Fruit fly (Drosophila melanogaster) whole organism, prepupa: ENCODE results near the gene FoxP.

Source experiments
- CG32006 ChIP-seq: fragments of 200-800 bp; sonication (Bioruptor generic); optimal IDR thresholded peaks from 3 replicates; lab custom pipeline; 2017; ENCODE audit warnings: missing biosample characterization, mild to moderate bottlenecking, missing genetic modification characterization
- CG6163 ChIP-seq: fragments of 200-800 bp; sonication (Bioruptor generic); IDR thresholded peaks from 3 replicates; pipeline ENCODE4 v1.3.6; 2022; ENCODE audit warnings: missing biosample characterization, missing genetic modification characterization
- CG6792 ChIP-seq: fragments of 200-800 bp; sonication (Bioruptor generic); optimal IDR thresholded peaks from 3 replicates; lab custom pipeline; 2016; ENCODE audit warnings: missing biosample characterization, missing genetic modification characterization
- CG6854 ChIP-seq: fragments of 200-800 bp; sonication (Bioruptor generic); optimal IDR thresholded peaks from 2 replicates; lab custom pipeline; 2017; ENCODE audit warnings: missing biosample characterization, mild to moderate bottlenecking, missing genetic modification characterization
- CG7368 ChIP-seq: fragments of 200-800 bp; sonication (Bioruptor generic); optimal IDR thresholded peaks from 3 replicates; lab custom pipeline; 2016; ENCODE audit warnings: missing biosample characterization, missing genetic modification characterization
- CG9139 ChIP-seq: fragments of 200-800 bp; sonication (Bioruptor generic); optimal IDR thresholded peaks from 3 replicates; lab custom pipeline; 2017; ENCODE audit warnings: missing biosample characterization, mild to moderate bottlenecking, missing genetic modification characterization
- Hr39 ChIP-seq: fragments of 200-800 bp; sonication (Bioruptor generic); optimal IDR thresholded peaks from 2 replicates; lab custom pipeline; 2016; ENCODE audit warnings: missing biosample characterization, missing genetic modification characterization
- OdsH ChIP-seq: fragments of 200-800 bp; sonication (Bioruptor generic); optimal IDR thresholded peaks from 3 replicates; lab custom pipeline; 2016; ENCODE audit warnings: missing biosample characterization, missing genetic modification characterization
- cyc ChIP-seq: fragments of 200-800 bp; sonication (Bioruptor generic); optimal IDR thresholded peaks from 3 replicates; lab custom pipeline; 2016; ENCODE audit warnings: missing biosample characterization, missing genetic modification characterization
- fd59A ChIP-seq: fragments of 200-800 bp; sonication (Bioruptor generic); optimal IDR thresholded peaks from 2 replicates; lab custom pipeline; 2017; ENCODE audit warnings: missing biosample characterization, mild to moderate bottlenecking, missing genetic modification characterization, missing genetic modification reagents
- fd85E ChIP-seq: fragments of 200-800 bp; sonication (Bioruptor generic); optimal IDR thresholded peaks from 3 replicates; lab custom pipeline; 2016; ENCODE audit warnings: missing biosample characterization, missing genetic modification characterization

- TF ChIP-seq CG6163 (GFP tag; lab: Robert Waterston, UW) (no peak), CG7368 (GFP tag; lab: Kevin White, UChicago) (no peak), CG6792 (no peak), Hr39 (GFP tag; lab: Kevin White, UChicago) (no peak), OdsH (GFP tag; lab: Kevin White, UChicago) (no peak), fd85E (GFP tag; lab: Kevin White, UChicago) (no peak), CG6854 (GFP tag; lab: Kevin White, UChicago) (no peak), CG32006 (GFP tag; lab: Kevin White, UChicago) (no peak), fd59A (GFP tag; lab: Kevin White, UChicago) (no peak), CG9139 (GFP tag; lab: Kevin White, UChicago) (no peak), cyc (GFP tag; lab: Kevin White, UChicago) (no peak)
Observed at dm6 chr3R:9770127-9770526, 39.5 kb upstream of the FoxP start.
